Worm (Caenorhabditis elegans) whole organism, L3 larva: ENCODE data around the gene fbxa-131.

Experiments
- ZK546.5 ChIP-seq: sonication (generic microtip); optimal IDR thresholded peaks from 2 replicates; lab custom pipeline; 2017; ENCODE audit warnings: missing biosample characterization, missing genetic modification characterization
- ceh-16 ChIP-seq: sonication (generic microtip); optimal IDR thresholded peaks from 2 replicates; lab custom pipeline; 2017; ENCODE audit warnings: missing biosample characterization, missing genetic modification characterization
- daf-12 ChIP-seq: fragments of 150-350 bp; optimal IDR thresholded peaks from 2 replicates; lab custom pipeline; 2014; ENCODE audit warnings: missing biosample characterization, missing genetic modification reagents, missing genetic modification characterization
- elt-1 ChIP-seq: fragments of 150-350 bp; optimal IDR thresholded peaks from 2 replicates; lab custom pipeline; 2014; ENCODE audit warnings: missing biosample characterization, missing genetic modification characterization
- fos-1 ChIP-seq: fragments of 150-350 bp; optimal IDR thresholded peaks from 2 replicates; lab custom pipeline; 2014; ENCODE audit warnings: missing biosample characterization, missing genetic modification characterization
- nhr-12 ChIP-seq: fragments of 150-350 bp; optimal IDR thresholded peaks from 2 replicates; lab custom pipeline; 2014; ENCODE audit warnings: missing biosample characterization, missing genetic modification characterization
- tbx-2 ChIP-seq: sonication (generic microtip); optimal IDR thresholded peaks from 2 replicates; lab custom pipeline; 2016; ENCODE audit warnings: mild to moderate bottlenecking, missing genetic modification characterization, missing compliant biosample characterization
- zag-1 ChIP-seq: fragments of 150-350 bp; optimal IDR thresholded peaks from 2 replicates; lab custom pipeline; 2014; ENCODE audit warnings: missing biosample characterization, missing genetic modification characterization
- ztf-11 ChIP-seq: fragments of 150-350 bp; optimal IDR thresholded peaks from 2 replicates; lab custom pipeline; 2014; ENCODE audit warnings: missing biosample characterization, missing genetic modification characterization
- ztf-4 ChIP-seq: fragments of 150-350 bp; optimal IDR thresholded peaks from 2 replicates; lab custom pipeline; 2014; ENCODE audit warnings: missing biosample characterization, missing genetic modification characterization

- TF ChIP-seq ztf-11, result no peak
- TF ChIP-seq ceh-16 (tag; lab: Kevin White, UChicago), result no peak
- TF ChIP-seq ztf-4 (tag; lab: Kevin White, UChicago), result no peak
- no peak for TF ChIP-seq tbx-2 (tag; lab: Kevin White, UChicago)
- no peak for TF ChIP-seq zag-1 (tag; lab: Kevin White, UChicago)
- TF ChIP-seq ZK546.5, result no peak
- no peak for TF ChIP-seq fos-1 (tag; lab: Kevin White, UChicago)
- TF ChIP-seq nhr-12 (tag; lab: Kevin White, UChicago), result no peak
- no peak for TF ChIP-seq elt-1 (tag; lab: Kevin White, UChicago)
- TF ChIP-seq daf-12 (tag; lab: Kevin White, UChicago), result no peak
Observed at ce11 chrV:19715847-19716246, 22.4 kb upstream of the fbxa-131 start, which contains the start of gene Y43F8C.17.
